Worm (Caenorhabditis elegans) whole organism, young adult: Measurements from ENCODE around the gene mcm-6.
A peak's percentile ranks its signal among the peaks of the same experiment; 100 is the strongest.

ENCODE experiments used
- B0336.3 ChIP-seq: fragments of 200-800 bp; sonication (Bioruptor generic); IDR thresholded peaks from 2 replicates; pipeline ENCODE4 v1.3.6; 2022; ENCODE audit warnings: missing genetic modification characterization, missing compliant biosample characterization
- C06A6.2 ChIP-seq: fragments of 200-800 bp; sonication (Bioruptor generic); conservative IDR thresholded peaks from 2 replicates; pipeline ENCODE4 v1.3.6; 2022; ENCODE audit warnings: missing genetic modification characterization, missing compliant biosample characterization
- D2030.7 ChIP-seq: fragments of 200-800 bp; sonication (Bioruptor generic); IDR thresholded peaks from 2 replicates; pipeline ENCODE4 v1.3.6; 2022; ENCODE audit warnings: missing genetic modification reagents, missing genetic modification characterization, missing compliant biosample characterization
- F22D6.2 ChIP-seq: sonication (generic microtip); optimal IDR thresholded peaks from 2 replicates; lab custom pipeline; 2016; ENCODE audit warnings: mild to moderate bottlenecking, missing genetic modification characterization, missing compliant biosample characterization
- F33H1.4 ChIP-seq: fragments of 200-800 bp; sonication (Bioruptor generic); IDR thresholded peaks from 2 replicates; pipeline ENCODE4 v1.3.6; 2022; ENCODE audit warnings: missing genetic modification reagents, missing genetic modification characterization, missing compliant biosample characterization
- F39B2.1 ChIP-seq: fragments of 200-800 bp; sonication (Bioruptor generic); IDR thresholded peaks from 2 replicates; pipeline ENCODE4 v1.3.6; 2022; ENCODE audit warnings: missing genetic modification reagents, missing genetic modification characterization, missing compliant biosample characterization
- T07F8.4 ChIP-seq: sonication (generic microtip); optimal IDR thresholded peaks from 2 replicates; lab custom pipeline; 2016; ENCODE audit warnings: mild to moderate bottlenecking, missing genetic modification characterization, moderate library complexity, missing compliant biosample characterization
- Y79H2A.3 ChIP-seq: fragments of 200-800 bp; sonication (Bioruptor generic); conservative IDR thresholded peaks from 2 replicates; pipeline ENCODE4 v1.3.6; 2022; ENCODE audit warnings: missing genetic modification reagents, missing genetic modification characterization, missing compliant biosample characterization
- attf-5 ChIP-seq: fragments of 200-800 bp; sonication (Bioruptor generic); optimal IDR thresholded peaks from 2 replicates; lab custom pipeline; 2018; ENCODE audit warnings: mild to moderate bottlenecking, missing genetic modification characterization, missing compliant biosample characterization
- ceh-100 ChIP-seq: fragments of 200-800 bp; sonication (Bioruptor generic); IDR thresholded peaks from 2 replicates; pipeline ENCODE4 v1.3.6; 2022; ENCODE audit warnings: missing genetic modification reagents, missing genetic modification characterization, missing compliant biosample characterization
- ceh-40 ChIP-seq: fragments of 200-800 bp; sonication (Bioruptor generic); IDR thresholded peaks from 2 replicates; pipeline ENCODE4 v1.3.6; 2022; ENCODE audit warnings: missing genetic modification characterization, missing compliant biosample characterization
- ceh-91 ChIP-seq: fragments of 200-800 bp; sonication (Bioruptor generic); IDR thresholded peaks from 2 replicates; pipeline ENCODE4 v1.3.6; 2022; ENCODE audit warnings: missing genetic modification reagents, missing genetic modification characterization, missing compliant biosample characterization
- die-1 ChIP-seq: sonication (generic microtip); optimal IDR thresholded peaks from 2 replicates; lab custom pipeline; 2016; ENCODE audit warnings: missing genotype, mild to moderate bottlenecking, missing genetic modification characterization, missing compliant biosample characterization
- dox-1 ChIP-seq: fragments of 200-800 bp; sonication (Bioruptor generic); IDR thresholded peaks from 2 replicates; pipeline ENCODE4 v1.3.6; 2022; ENCODE audit warnings: missing genetic modification reagents, missing genetic modification characterization, missing compliant biosample characterization
- dpl-1 ChIP-seq: fragments of 150-350 bp; optimal IDR thresholded peaks from 2 replicates; lab custom pipeline; 2014; ENCODE audit warnings: missing biosample characterization, missing genetic modification reagents, missing genetic modification characterization
- efl-1 ChIP-seq: fragments of 150-350 bp; optimal IDR thresholded peaks from 2 replicates; lab custom pipeline; 2014; ENCODE audit warnings: missing biosample characterization, missing genetic modification reagents, missing genetic modification characterization
- him-1 ChIP-seq: sonication (generic microtip); optimal IDR thresholded peaks from 2 replicates; lab custom pipeline; 2016; ENCODE audit warnings: missing genotype, missing genetic modification reagents, missing genetic modification characterization, missing compliant biosample characterization
- hmg-1.2 ChIP-seq: fragments of 200-800 bp; sonication (Bioruptor generic); IDR thresholded peaks from 2 replicates; pipeline ENCODE4 v1.3.6; 2022; ENCODE audit warnings: missing genetic modification reagents, missing genetic modification characterization, missing compliant biosample characterization
- lin-35 ChIP-seq, 3 experiments: fragments of 150-350 bp in 2 of 3; sonication (generic microtip) in 1 of 3; optimal IDR thresholded peaks; 2 replicates each; lab custom pipeline; 2014 to 2018; ENCODE audit warnings: missing biosample characterization in 3 of 3, missing genetic modification characterization in 3 of 3, missing genetic modification reagents in 3 of 3
- lin-54 ChIP-seq: fragments of 200-800 bp; sonication (Bioruptor generic); optimal IDR thresholded peaks from 2 replicates; lab custom pipeline; 2018; ENCODE audit warnings: mild to moderate bottlenecking, missing genetic modification characterization, missing compliant biosample characterization
- lsl-1 ChIP-seq: fragments of 200-800 bp; sonication (Bioruptor generic); optimal IDR thresholded peaks from 2 replicates; lab custom pipeline; 2018; ENCODE audit warnings: mild to moderate bottlenecking, missing genetic modification characterization, moderate library complexity, missing compliant biosample characterization
- madf-6 ChIP-seq: fragments of 200-800 bp; sonication (Bioruptor generic); IDR thresholded peaks from 2 replicates; pipeline ENCODE4 v1.3.6; 2022; ENCODE audit warnings: missing genetic modification reagents, missing genetic modification characterization, missing compliant biosample characterization
- madf-8 ChIP-seq: fragments of 200-800 bp; sonication (Bioruptor generic); conservative IDR thresholded peaks from 2 replicates; pipeline ENCODE4 v1.3.6; 2022; ENCODE audit warnings: missing genetic modification reagents, missing genetic modification characterization, missing compliant biosample characterization
- mcd-1 ChIP-seq: fragments of 200-800 bp; sonication (Bioruptor generic); IDR thresholded peaks from 2 replicates; pipeline ENCODE4 v1.3.6; 2022; ENCODE audit warnings: missing genetic modification reagents, missing genetic modification characterization, missing compliant biosample characterization
- nhr-120 ChIP-seq: fragments of 200-800 bp; sonication (Bioruptor generic); IDR thresholded peaks from 2 replicates; pipeline ENCODE4 v1.3.6; 2022; ENCODE audit warnings: missing genetic modification characterization, missing compliant biosample characterization
- rcor-1 ChIP-seq: fragments of 200-800 bp; sonication (Bioruptor generic); IDR thresholded peaks from 2 replicates; pipeline ENCODE4 v1.3.6; 2022; ENCODE audit warnings: missing genetic modification reagents, missing genetic modification characterization, missing compliant biosample characterization
- rec-8 ChIP-seq, 2 experiments: sonication (generic microtip); optimal IDR thresholded peaks; 2 replicates each; lab custom pipeline; 2016; ENCODE audit warnings: mild to moderate bottlenecking in 2 of 2, missing genetic modification characterization in 2 of 2, missing genetic modification reagents in 2 of 2, missing genotype in 2 of 2, missing biosample characterization in 1 of 2, missing compliant biosample characterization in 1 of 2, moderate library complexity in 1 of 2
- sdz-38 ChIP-seq: sonication (generic microtip); optimal IDR thresholded peaks from 2 replicates; lab custom pipeline; 2016; ENCODE audit warnings: missing genotype, missing genetic modification characterization, missing compliant biosample characterization
- snpc-1.1 ChIP-seq: sonication (generic microtip); optimal IDR thresholded peaks from 2 replicates; lab custom pipeline; 2017; ENCODE audit warnings: missing genetic modification characterization, mild to moderate bottlenecking, missing compliant biosample characterization, antibody characterized with exemption, moderate library complexity, missing genotype, missing genetic modification reagents; ENCODE audit not compliant: insufficient read depth
- snpc-1.3 ChIP-seq: sonication (generic microtip); optimal IDR thresholded peaks from 2 replicates; lab custom pipeline; 2017; ENCODE audit warnings: missing genetic modification characterization, mild to moderate bottlenecking, missing compliant biosample characterization, antibody characterized with exemption, moderate library complexity, missing genotype, missing genetic modification reagents; ENCODE audit not compliant: insufficient read depth
- snpc-3.4 ChIP-seq: sonication (generic microtip); optimal IDR thresholded peaks from 2 replicates; lab custom pipeline; 2017; ENCODE audit warnings: missing genetic modification characterization, mild to moderate bottlenecking, missing compliant biosample characterization, antibody characterized with exemption, moderate library complexity, missing genotype, missing genetic modification reagents
- snpc-4 ChIP-seq, 5 experiments: fragments of 150-350 bp in 1 of 5; sonication (generic microtip) in 4 of 5; optimal IDR thresholded peaks; 2 replicates each; lab custom pipeline; 2014 to 2018; ENCODE audit warnings: missing genetic modification characterization in 5 of 5, missing biosample characterization in 3 of 5, antibody characterized with exemption in 2 of 5, mild to moderate bottlenecking in 2 of 5, missing compliant biosample characterization in 2 of 5, missing genotype in 2 of 5, moderate library complexity in 2 of 5, missing genetic modification reagents in 1 of 5
- sptf-2 ChIP-seq: fragments of 200-800 bp; sonication (Bioruptor generic); optimal IDR thresholded peaks from 2 replicates; lab custom pipeline; 2018; ENCODE audit warnings: mild to moderate bottlenecking, missing genetic modification characterization, missing compliant biosample characterization
- tlf-1 ChIP-seq: fragments of 200-800 bp; sonication (Bioruptor generic); optimal IDR thresholded peaks from 2 replicates; lab custom pipeline; 2018; ENCODE audit warnings: mild to moderate bottlenecking, missing genetic modification characterization, missing compliant biosample characterization
- unc-130 ChIP-seq: sonication (generic microtip); optimal IDR thresholded peaks from 2 replicates; lab custom pipeline; 2016; ENCODE audit warnings: missing genetic modification reagents, missing genetic modification characterization, missing compliant biosample characterization
- xnd-1 ChIP-seq: sonication (generic microtip); optimal IDR thresholded peaks from 2 replicates; lab custom pipeline; 2016; ENCODE audit warnings: missing genotype, missing genetic modification reagents, missing genetic modification characterization, missing compliant biosample characterization
- zim-3 ChIP-seq: sonication (generic microtip); optimal IDR thresholded peaks from 2 replicates; lab custom pipeline; 2017; ENCODE audit warnings: mild to moderate bottlenecking, missing genetic modification characterization, moderate library complexity, missing compliant biosample characterization
- ztf-25 ChIP-seq: fragments of 200-800 bp; sonication (Bioruptor generic); IDR thresholded peaks from 2 replicates; pipeline ENCODE4 v1.3.6; 2022; ENCODE audit warnings: missing genetic modification reagents, missing genetic modification characterization, missing compliant biosample characterization
- ztf-28 ChIP-seq: fragments of 200-800 bp; sonication (Bioruptor generic); IDR thresholded peaks from 2 replicates; pipeline ENCODE4 v1.3.6; 2022; ENCODE audit warnings: missing genetic modification reagents, missing genetic modification characterization, missing compliant biosample characterization
- ztf-3 ChIP-seq: fragments of 200-800 bp; sonication (Bioruptor generic); optimal IDR thresholded peaks from 2 replicates; lab custom pipeline; 2018; ENCODE audit warnings: mild to moderate bottlenecking, missing genetic modification characterization, missing compliant biosample characterization
- ztf-6 ChIP-seq: fragments of 200-800 bp; sonication (Bioruptor generic); IDR thresholded peaks from 2 replicates; pipeline ENCODE4 v1.3.6; 2022; ENCODE audit warnings: missing genetic modification reagents, missing genetic modification characterization, missing compliant biosample characterization

The mcm-6 gene

ce11 chrIII:9793592-9794417 is at the start of gene mcm-6, which contains the start of gene R10E11.9:
Gene mcm-6, plus strand, starts transcription at chrIII:9794367.
Gene R10E11.9, minus strand, starts transcription at chrIII:9793642.
- no peak for TF ChIP-seq ztf-25 (GFP tag; lab: Robert Waterston, UW)
- TF ChIP-seq B0336.3 (GFP tag; lab: Robert Waterston, UW), result 0 out of 2 replicates have a peak, but pooled peaks have one; percentile 15
- TF ChIP-seq tlf-1 (GFP tag; lab: Kevin White, UChicago), result peak; percentile 3
- no peak for TF ChIP-seq sdz-38 (tag; lab: Kevin White, UChicago)
- TF ChIP-seq lsl-1 (GFP tag; lab: Kevin White, UChicago), result peak; percentile 92
- TF ChIP-seq snpc-1.1, result no peak
- TF ChIP-seq efl-1 (GFP tag; lab: Kevin White, UChicago), result peak; percentile 87
- TF ChIP-seq C06A6.2 (GFP tag; lab: Robert Waterston, UW), result no peak
- TF ChIP-seq F22D6.2, result no peak
- TF ChIP-seq sptf-2, result no peak
- TF ChIP-seq dpl-1, result peak; percentile 66
- no peak for TF ChIP-seq ceh-100 (GFP tag; lab: Robert Waterston, UW)
- TF ChIP-seq rec-8 (tag; optimal IDR thresholded peaks at IDR 0.05; lab: Kevin White, UChicago), result no peak
- 0 out of 2 replicates have a peak, but pooled peaks have one; percentile 6 for TF ChIP-seq Y79H2A.3 (GFP tag; lab: Robert Waterston, UW)
- TF ChIP-seq dox-1 (GFP tag; lab: Robert Waterston, UW), result peak; percentile 68
- peak; percentile 94 for TF ChIP-seq madf-6 (GFP tag; lab: Robert Waterston, UW)
- TF ChIP-seq ceh-40 (GFP tag; lab: Robert Waterston, UW), result no peak
- 0 out of 2 replicates have a peak, but pooled peaks have one; percentile 19 for TF ChIP-seq rcor-1 (GFP tag; lab: Robert Waterston, UW)
- TF ChIP-seq ztf-6 (GFP tag; lab: Robert Waterston, UW), result no peak
- TF ChIP-seq attf-5 (GFP tag; lab: Kevin White, UChicago), result peak; percentile 0
- TF ChIP-seq die-1, result no peak
- no peak for TF ChIP-seq F39B2.1 (GFP tag; lab: Robert Waterston, UW)
- no peak for TF ChIP-seq snpc-4 (GFP tag; optimal IDR thresholded peaks at IDR 0.05; lab: Kevin White, UChicago)
- peak in 1 of 4 experiments; percentile 4 for TF ChIP-seq snpc-4 (tag; optimal IDR thresholded peaks at IDR 0.05; lab: Kevin White, UChicago)
- TF ChIP-seq madf-8 (GFP tag; lab: Robert Waterston, UW), result peak; percentile 91
- TF ChIP-seq unc-130 (GFP tag; lab: Kevin White, UChicago), result peak; percentile 37
- no peak for TF ChIP-seq nhr-120 (GFP tag; lab: Robert Waterston, UW)
- TF ChIP-seq zim-3, result no peak
- TF ChIP-seq him-1 (tag; lab: Kevin White, UChicago), result peak; percentile 52
- TF ChIP-seq mcd-1 (GFP tag; lab: Robert Waterston, UW), result peak; percentile 13; the same call in 1 of the 2 replicates
- TF ChIP-seq D2030.7 (GFP tag; lab: Robert Waterston, UW), result peak; percentile 55
- peak; percentile 80 for TF ChIP-seq lin-54 (GFP tag; lab: Kevin White, UChicago)
- TF ChIP-seq ztf-3 (GFP tag; lab: Kevin White, UChicago), result no peak
- peak; percentile 66 for TF ChIP-seq snpc-3.4 (tag; lab: Kevin White, UChicago)
- no peak for TF ChIP-seq snpc-1.3 (tag; lab: Kevin White, UChicago)
- no peak for TF ChIP-seq lin-35 (GFP tag; optimal IDR thresholded peaks at IDR 0.05; lab: Kevin White, UChicago)
- peak; percentile 81 for TF ChIP-seq xnd-1 (tag; lab: Kevin White, UChicago)
- TF ChIP-seq ceh-91, result peak; percentile 72
- no peak for TF ChIP-seq T07F8.4 (tag; lab: Kevin White, UChicago)
- peak; percentile 96 for TF ChIP-seq hmg-1.2 (GFP tag; lab: Robert Waterston, UW)
- no peak for TF ChIP-seq ztf-28 (GFP tag; lab: Robert Waterston, UW)
- peak; percentile 86 for TF ChIP-seq F33H1.4 (GFP tag; lab: Robert Waterston, UW)
- TF ChIP-seq, all 124 proteins: peak for 22
